Worm (Caenorhabditis elegans): Measurements from ENCODE around the gene F11G11.4.
A peak's percentile ranks its signal among the peaks of the same experiment; 100 is the strongest.
"Not testable (repeated sequence)": the region's sequence is repeated elsewhere in the genome, so short reads cannot be mapped to it uniquely, and the experiment has no call there.

Gene F11G11.4

ce11 chrII:4891012-4891775 lies 30.8 kb downstream of the F11G11.4 start, which contains the start of gene gst-9 (continued):
- TF ChIP-seq Y53G8AR.9 (GFP tag; conservative IDR thresholded peaks at IDR 0.05) (peak; percentile 83), hmg-20 (GFP tag; IDR thresholded peaks at IDR 0.05) (no peak), egl-44 (GFP tag; IDR thresholded peaks at IDR 0.05) (no peak), ztf-6 (GFP tag; IDR thresholded peaks at IDR 0.05) (no peak), unc-62 (GFP tag; optimal IDR thresholded peaks at IDR 0.05) (no peak), dox-1 (GFP tag; IDR thresholded peaks at IDR 0.05) (peak; percentile 55), egrh-3 (GFP tag; IDR thresholded peaks at IDR 0.05) (no peak), ztf-18 (tag; optimal IDR thresholded peaks at IDR 0.05) (no peak), tlf-1 (GFP tag; optimal IDR thresholded peaks at IDR 0.05) (peak; percentile 80), ztf-3 (GFP tag; optimal IDR thresholded peaks at IDR 0.05) (no peak), athp-1 (tag; optimal IDR thresholded peaks at IDR 0.05) (no peak), atf-7 (tag; optimal IDR thresholded peaks at IDR 0.05) (peak; percentile 64), ama-1 (optimal IDR thresholded peaks at IDR 0.05) (peak; percentile 54), ama-1 (GFP tag; optimal IDR thresholded peaks at IDR 0.05) (no peak), rcor-1 (GFP tag; IDR thresholded peaks at IDR 0.05) (no peak), sea-2 (GFP tag; IDR thresholded peaks at IDR 0.05) (no peak), K12H6.12 (tag; optimal IDR thresholded peaks at IDR 0.05) (no peak), T07F8.4 (tag; optimal IDR thresholded peaks at IDR 0.05) (no peak), madf-3 (GFP tag; IDR thresholded peaks at IDR 0.05) (peak; percentile 44; the same call in 1 of the 2 replicates), rpc-1 (optimal IDR thresholded peaks at IDR 0.05) (no peak), rpc-1 (tag; optimal IDR thresholded peaks at IDR 0.05) (no peak), F33H1.4 (GFP tag; IDR thresholded peaks at IDR 0.05) (no peak), nhr-80 (tag; optimal IDR thresholded peaks at IDR 0.05) (peak; percentile 40), B0261.1 (tag; optimal IDR thresholded peaks at IDR 0.05) (no peak), Y56A3A.18 (GFP tag; IDR thresholded peaks at IDR 0.05) (peak; percentile 76), ztf-22 (GFP tag; optimal IDR thresholded peaks at IDR 0.05) (peak; percentile 62), mxl-1 (tag; optimal IDR thresholded peaks at IDR 0.05) (no peak), madf-6 (GFP tag; IDR thresholded peaks at IDR 0.05) (peak; percentile 55; the same call in 1 of the 2 replicates), nhr-179 (tag; optimal IDR thresholded peaks at IDR 0.05) (no peak), him-1 (tag; optimal IDR thresholded peaks at IDR 0.05) (no peak), snpc-1.3 (tag; optimal IDR thresholded peaks at IDR 0.05; ENCODE audit: insufficient read depth) (no peak), F49E8.2 (tag; optimal IDR thresholded peaks at IDR 0.05; ENCODE audit: insufficient read depth) (no peak), ccch-3 (GFP tag; optimal IDR thresholded peaks at IDR 0.05) (no peak), F22D6.2 (tag; optimal IDR thresholded peaks at IDR 0.05) (no peak)

ce11 chrII:4892594-4892993 lies 32.2 kb downstream of the F11G11.4 start, which contains the start of gene msp-33:
msp-33 (minus strand) TSS chrII:4892694.
- 0 out of 2 replicates have a peak, but pooled peaks have one; percentile 66 for TF ChIP-seq nhr-120 (GFP tag; IDR thresholded peaks at IDR 0.05)
- no peak for TF ChIP-seq egrh-3 (GFP tag; IDR thresholded peaks at IDR 0.05)

ce11 chrII:4898529-4898928 lies 38.1 kb downstream of the F11G11.4 start, which contains the start of gene msp-32:
msp-32 (plus strand) TSS chrII:4898829.
- not testable (repeated sequence) for TF ChIP-seq ama-1 (optimal IDR thresholded peaks at IDR 0.05); ama-1 (GFP tag; optimal IDR thresholded peaks at IDR 0.05); unc-62 (GFP tag; optimal IDR thresholded peaks at IDR 0.05); Y53G8AR.9 (GFP tag; conservative IDR thresholded peaks at IDR 0.05)
